Fruit fly (Drosophila melanogaster) whole organism, embryonic: ENCODE results near the gene Rcd2.

ENCODE experiments used
- Aef1 ChIP-seq: fragments of 200-800 bp; sonication (Bioruptor generic); IDR thresholded peaks from 3 replicates; pipeline ENCODE4 v1.3.6; 2022; ENCODE audit warnings: missing biosample characterization, missing genetic modification characterization
- Atf6 ChIP-seq: fragments of 200-800 bp; sonication (Bioruptor generic); IDR thresholded peaks from 2 replicates; pipeline ENCODE4 v1.3.6; 2022; ENCODE audit warnings: missing biosample characterization, missing genetic modification characterization
- BEAF-32 ChIP-seq: fragments of 200-800 bp; sonication (Bioruptor generic); optimal IDR thresholded peaks from 3 replicates; lab custom pipeline; 2017; ENCODE audit warnings: missing biosample characterization, missing genetic modification characterization, mild to moderate bottlenecking, moderate library complexity, missing genetic modification reagents
- CG10431 ChIP-seq: fragments of 200-800 bp; sonication (Bioruptor generic); optimal IDR thresholded peaks from 3 replicates; lab custom pipeline; 2018; ENCODE audit warnings: missing biosample characterization, mild to moderate bottlenecking, missing genetic modification characterization
- CG11085 ChIP-seq: fragments of 200-800 bp; sonication (Bioruptor generic); IDR thresholded peaks from 2 replicates; pipeline ENCODE4 v1.3.6; 2022; ENCODE audit warnings: missing biosample characterization, missing genetic modification characterization
- CG12155 ChIP-seq: fragments of 200-800 bp; sonication (Bioruptor generic); optimal IDR thresholded peaks from 3 replicates; lab custom pipeline; 2016; ENCODE audit warnings: missing biosample characterization, missing genetic modification characterization
- CG12391 ChIP-seq: fragments of 200-800 bp; sonication (Bioruptor generic); optimal IDR thresholded peaks from 3 replicates; lab custom pipeline; 2018; ENCODE audit warnings: missing biosample characterization, mild to moderate bottlenecking, missing genetic modification characterization, moderate library complexity
- CG13123 ChIP-seq: fragments of 200-800 bp; sonication (Bioruptor generic); optimal IDR thresholded peaks from 2 replicates; lab custom pipeline; 2016; ENCODE audit warnings: missing biosample characterization, missing genetic modification characterization
- CG14667 ChIP-seq: fragments of 200-800 bp; sonication (Bioruptor generic); IDR thresholded peaks from 2 replicates; pipeline ENCODE4 v1.3.6; 2022; ENCODE audit warnings: missing biosample characterization, missing genetic modification characterization
- CG14860 ChIP-seq: fragments of 200-800 bp; sonication (Bioruptor generic); IDR thresholded peaks from 3 replicates; pipeline ENCODE4 v1.3.6; 2022; ENCODE audit warnings: missing biosample characterization, missing genetic modification characterization; ENCODE audit not compliant: partially characterized antibody
- CG15479 ChIP-seq: fragments of 200-800 bp; sonication (Bioruptor generic); optimal IDR thresholded peaks from 3 replicates; lab custom pipeline; 2019; ENCODE audit warnings: missing biosample characterization, mild to moderate bottlenecking, missing genetic modification characterization, moderate library complexity
- CG16815 ChIP-seq: fragments of 200-800 bp; sonication (Bioruptor generic); optimal IDR thresholded peaks from 3 replicates; lab custom pipeline; 2017; ENCODE audit warnings: missing biosample characterization, mild to moderate bottlenecking, missing genetic modification characterization
- CG17802 ChIP-seq: fragments of 200-800 bp; sonication (Bioruptor generic); optimal IDR thresholded peaks from 2 replicates; lab custom pipeline; 2018; ENCODE audit warnings: missing biosample characterization, mild to moderate bottlenecking, missing genetic modification characterization, moderate library complexity
- CG18011 ChIP-seq: fragments of 200-800 bp; sonication (Bioruptor generic); optimal IDR thresholded peaks from 2 replicates; lab custom pipeline; 2017; ENCODE audit warnings: missing biosample characterization, missing genetic modification characterization, mild to moderate bottlenecking, moderate library complexity, missing genotype
- CG3847 ChIP-seq: fragments of 200-800 bp; sonication (Bioruptor generic); IDR thresholded peaks from 2 replicates; pipeline ENCODE4 v1.3.6; 2022; ENCODE audit warnings: missing biosample characterization, missing genetic modification characterization
- CG4360 ChIP-seq: fragments of 200-800 bp; sonication (Bioruptor generic); IDR thresholded peaks from 2 replicates; pipeline ENCODE4 v1.3.6; 2022; ENCODE audit warnings: missing biosample characterization, missing genetic modification characterization
- CG4854 ChIP-seq: fragments of 200-800 bp; sonication (Bioruptor generic); optimal IDR thresholded peaks from 2 replicates; lab custom pipeline; 2016; ENCODE audit warnings: missing biosample characterization, missing genetic modification characterization, inconsistent platforms
- CG5245 ChIP-seq: fragments of 200-800 bp; sonication (Bioruptor generic); optimal IDR thresholded peaks from 3 replicates; lab custom pipeline; 2016; ENCODE audit warnings: missing biosample characterization, missing genetic modification characterization
- CG6765 ChIP-seq: fragments of 200-800 bp; sonication (Bioruptor generic); optimal IDR thresholded peaks from 3 replicates; lab custom pipeline; 2017; ENCODE audit warnings: missing biosample characterization, mild to moderate bottlenecking, missing genetic modification characterization
- CG8478 ChIP-seq: fragments of >200 bp; optimal IDR thresholded peaks from 2 replicates; lab custom pipeline; 2018
- CG8765 ChIP-seq: fragments of 200-800 bp; sonication (Bioruptor generic); IDR thresholded peaks from 2 replicates; pipeline ENCODE4 v1.3.6; 2022; ENCODE audit warnings: missing biosample characterization, missing genetic modification characterization
- CHES-1-like ChIP-seq: fragments of 200-800 bp; sonication (Bioruptor generic); optimal IDR thresholded peaks from 2 replicates; lab custom pipeline; 2016; ENCODE audit warnings: missing biosample characterization, missing genetic modification characterization
- Camta ChIP-seq: fragments of 200-800 bp; sonication (Bioruptor generic); optimal IDR thresholded peaks from 2 replicates; lab custom pipeline; 2016; ENCODE audit warnings: missing biosample characterization, missing genetic modification characterization
- Chrac-16 ChIP-seq: fragments of 200-800 bp; sonication (Bioruptor generic); optimal IDR thresholded peaks from 3 replicates; lab custom pipeline; 2016; ENCODE audit warnings: missing biosample characterization, missing genetic modification characterization
- Dfd ChIP-seq, 2 experiments: fragments of >200 bp; optimal IDR thresholded peaks; 2 replicates each; lab custom pipeline; 2017; ENCODE audit warnings: missing biosample characterization in 2 of 2, missing genetic modification characterization in 2 of 2
- Doc2 ChIP-seq: fragments of 200-800 bp; sonication (Bioruptor generic); IDR thresholded peaks from 2 replicates; pipeline ENCODE4 v1.3.6; 2022; ENCODE audit warnings: missing biosample characterization, missing genetic modification characterization
- ERR ChIP-seq: fragments of 200-800 bp; sonication (Bioruptor generic); optimal IDR thresholded peaks from 2 replicates; lab custom pipeline; 2016; ENCODE audit warnings: missing biosample characterization, missing genetic modification characterization
- HmgZ ChIP-seq: fragments of 200-800 bp; sonication (Bioruptor generic); optimal IDR thresholded peaks from 2 replicates; lab custom pipeline; 2018; ENCODE audit warnings: missing biosample characterization, mild to moderate bottlenecking, missing genetic modification characterization
- Lpt ChIP-seq: fragments of >200 bp; optimal IDR thresholded peaks from 2 replicates; lab custom pipeline; 2018; ENCODE audit warnings: missing biosample characterization, missing genetic modification characterization
- Mad ChIP-seq: fragments of 200-800 bp; sonication (Bioruptor generic); optimal IDR thresholded peaks from 2 replicates; lab custom pipeline; 2016; ENCODE audit warnings: missing biosample characterization, missing genetic modification characterization
- Meics ChIP-seq: fragments of 200-800 bp; sonication (Bioruptor generic); optimal IDR thresholded peaks from 2 replicates; lab custom pipeline; 2017; ENCODE audit warnings: missing biosample characterization, mild to moderate bottlenecking, missing genetic modification characterization
- Sin3A ChIP-seq: fragments of >200 bp; optimal IDR thresholded peaks from 2 replicates; lab custom pipeline; 2018
- Sry-β ChIP-seq: fragments of 200-800 bp; sonication (Bioruptor generic); optimal IDR thresholded peaks from 2 replicates; lab custom pipeline; 2018; ENCODE audit warnings: missing biosample characterization, mild to moderate bottlenecking, missing genetic modification characterization, moderate library complexity
- Xrp1 ChIP-seq: fragments of 200-800 bp; sonication (Bioruptor generic); IDR thresholded peaks from 2 replicates; pipeline ENCODE4 v1.3.6; 2022; ENCODE audit warnings: missing biosample characterization, missing genetic modification characterization
- ac ChIP-seq: fragments of 200-800 bp; sonication (Bioruptor generic); optimal IDR thresholded peaks from 3 replicates; lab custom pipeline; 2017; ENCODE audit warnings: missing biosample characterization, mild to moderate bottlenecking, missing genetic modification characterization
- btn ChIP-seq: fragments of 200-800 bp; sonication (Bioruptor generic); optimal IDR thresholded peaks from 2 replicates; lab custom pipeline; 2016; ENCODE audit warnings: missing biosample characterization, missing genetic modification characterization
- croc ChIP-seq: fragments of 200-800 bp; sonication (Bioruptor generic); conservative IDR thresholded peaks from 3 replicates; pipeline ENCODE4 v1.3.6; 2022; ENCODE audit warnings: missing biosample characterization, missing genetic modification characterization
- cwo ChIP-seq: fragments of 200-800 bp; sonication (Bioruptor generic); optimal IDR thresholded peaks from 3 replicates; lab custom pipeline; 2017; ENCODE audit warnings: missing biosample characterization, missing genetic modification characterization, mild to moderate bottlenecking, moderate library complexity, missing genetic modification reagents
- dan ChIP-seq: fragments of 200-800 bp; sonication (Bioruptor generic); IDR thresholded peaks from 2 replicates; pipeline ENCODE4 v1.3.6; 2022; ENCODE audit warnings: missing biosample characterization, missing genetic modification characterization
- esg ChIP-seq: fragments of 200-800 bp; sonication (Bioruptor generic); conservative IDR thresholded peaks from 2 replicates; pipeline ENCODE4 v1.3.6; 2022; ENCODE audit warnings: missing biosample characterization, missing genetic modification characterization
- gcm ChIP-seq: fragments of 200-800 bp; sonication (Bioruptor generic); optimal IDR thresholded peaks from 2 replicates; lab custom pipeline; 2019; ENCODE audit warnings: missing biosample characterization, mild to moderate bottlenecking, missing genetic modification characterization, moderate library complexity
- gsb ChIP-seq: fragments of 200-800 bp; sonication (Bioruptor generic); IDR thresholded peaks from 2 replicates; pipeline ENCODE4 v1.3.6; 2022; ENCODE audit warnings: missing biosample characterization, missing genetic modification characterization
- ken ChIP-seq: fragments of 200-800 bp; sonication (Bioruptor generic); IDR thresholded peaks from 3 replicates; pipeline ENCODE4 v1.3.6; 2022; ENCODE audit warnings: missing biosample characterization, missing genetic modification characterization
- mld ChIP-seq: fragments of 200-800 bp; sonication (Bioruptor generic); IDR thresholded peaks from 3 replicates; pipeline ENCODE4 v1.3.6; 2022; ENCODE audit warnings: missing biosample characterization, missing genetic modification characterization; ENCODE audit not compliant: partially characterized antibody
- pan ChIP-seq, 4 experiments: fragments of >200 bp in 3 of 4; fragments of 200-800 bp in 1 of 4; sonication (Bioruptor generic) in 1 of 4; optimal IDR thresholded peaks in 3 of 4; IDR thresholded peaks in 1 of 4; 2 replicates each; pipeline versions ENCODE4 v1.3.6 to Lab custom; 2017 to 2022; ENCODE audit warnings: missing biosample characterization in 2 of 4, missing genetic modification characterization in 2 of 4, mixed read lengths in 1 of 4
- phol ChIP-seq: fragments of 200-800 bp; sonication (Bioruptor generic); optimal IDR thresholded peaks from 3 replicates; lab custom pipeline; 2018; ENCODE audit warnings: missing biosample characterization, mild to moderate bottlenecking, missing genetic modification characterization, moderate library complexity
- prd ChIP-seq, 3 experiments: fragments of >200 bp in 2 of 3; fragments of 200-800 bp in 1 of 3; sonication (Bioruptor generic) in 1 of 3; optimal IDR thresholded peaks in 2 of 3; IDR thresholded peaks in 1 of 3; 2 replicates in 2 of 3; 3 replicates in 1 of 3; pipeline versions ENCODE4 v1.3.6 to Lab custom; 2017 to 2022; ENCODE audit warnings: missing biosample characterization in 1 of 3, missing genetic modification characterization in 1 of 3
- stwl ChIP-seq: fragments of 200-800 bp; sonication (Bioruptor generic); optimal IDR thresholded peaks from 3 replicates; lab custom pipeline; 2018; ENCODE audit warnings: missing biosample characterization, mild to moderate bottlenecking, missing genetic modification characterization, moderate library complexity
- yki ChIP-seq: fragments of >200 bp; optimal IDR thresholded peaks from 3 replicates; lab custom pipeline; 2018
- zen2 ChIP-seq: fragments of 200-800 bp; sonication (Bioruptor generic); IDR thresholded peaks from 3 replicates; pipeline ENCODE4 v1.3.6; 2022; ENCODE audit warnings: missing biosample characterization, missing genetic modification characterization; ENCODE audit not compliant: partially characterized antibody

Rcd2 gene

DNA sequence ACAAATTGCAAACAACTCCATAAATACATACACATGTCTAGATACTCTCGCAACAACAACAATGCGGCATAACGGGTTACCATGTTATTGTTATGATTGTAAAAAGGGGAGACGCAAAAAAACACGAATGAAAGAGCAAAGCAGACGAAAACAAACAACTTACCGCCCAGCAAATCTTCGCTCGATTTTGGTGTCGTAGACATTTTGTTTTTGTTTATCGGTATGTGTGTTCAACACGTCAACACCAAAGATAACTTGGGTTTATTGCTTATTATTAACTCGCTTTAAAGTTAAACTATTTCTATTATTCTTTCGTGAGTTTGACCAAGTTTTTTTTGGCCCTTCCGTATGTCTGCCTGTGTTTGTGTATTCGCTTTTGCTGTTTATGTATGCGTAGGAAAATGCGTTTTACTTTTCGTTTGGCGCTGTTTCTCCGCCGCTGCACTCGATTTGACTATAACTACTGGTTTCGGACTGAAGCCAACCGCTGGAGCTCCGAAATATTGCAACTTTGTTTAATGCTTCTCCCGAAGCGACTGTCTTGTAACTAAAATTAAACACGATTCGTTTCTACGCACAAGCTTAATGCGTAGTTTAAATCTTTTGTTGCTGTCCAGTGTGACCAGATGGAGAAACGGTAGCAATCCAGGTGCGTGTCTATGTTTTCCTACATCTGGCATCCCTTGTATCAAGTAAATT lies 21.3 kb downstream of the Rcd2 start, which contains the start of gene BNIP3 (continued):
- TF ChIP-seq esg (GFP tag; lab: Robert Waterston, UW) (no peak), Meics (no peak), CG12391 (no peak), ac (GFP tag; lab: Kevin White, UChicago) (no peak), Mad (GFP tag; lab: Kevin White, UChicago) (no peak), btn (GFP tag; lab: Kevin White, UChicago) (no peak), HmgZ (tag; lab: Kevin White, UChicago) (peak; percentile 47), stwl (peak; percentile 55), CG14667 (no peak), CG8478 (no peak), CHES-1-like (GFP tag; lab: Kevin White, UChicago) (no peak), gsb (GFP tag; lab: Robert Waterston, UW) (no peak), Camta (GFP tag; lab: Kevin White, UChicago) (no peak), CG4854 (GFP tag; lab: Kevin White, UChicago) (no peak), ken (GFP tag; lab: Robert Waterston, UW) (no peak), CG3847 (GFP tag; lab: Robert Waterston, UW) (peak; percentile 35; the same call in 1 of the 2 replicates), Lpt (GFP tag; lab: Kevin White, UChicago) (no peak), Xrp1 (GFP tag; lab: Robert Waterston, UW) (no peak), CG12155 (GFP tag; lab: Kevin White, UChicago) (no peak), CG10431 (GFP tag; lab: Kevin White, UChicago) (no peak), Doc2 (no peak), mld (GFP tag; lab: Robert Waterston, UW) (no peak), CG5245 (GFP tag; lab: Kevin White, UChicago) (no peak), zen2 (no peak), prd (optimal IDR thresholded peaks at IDR 0.05; lab: Kevin White, UChicago) (no peak), prd (GFP tag; IDR thresholded peaks at IDR 0.05; lab: Robert Waterston, UW) (no peak), Atf6 (no peak), pan (optimal IDR thresholded peaks at IDR 0.05; lab: Kevin White, UChicago) (no peak), pan (GFP tag; optimal IDR thresholded peaks at IDR 0.05 in 1 of 2, IDR thresholded peaks at IDR 0.05 in 1 of 2) (no peak), phol (tag; lab: Kevin White, UChicago) (peak; percentile 22), CG14860 (GFP tag; lab: Robert Waterston, UW) (no peak), CG6765 (GFP tag; lab: Kevin White, UChicago) (no peak), Aef1 (GFP tag; lab: Robert Waterston, UW) (peak; percentile 23; the same call in 1 of the 3 replicates), CG17802 (no peak), Chrac-16 (GFP tag; lab: Kevin White, UChicago) (no peak), CG4360 (GFP tag; lab: Robert Waterston, UW) (peak; percentile 72), croc (GFP tag; lab: Robert Waterston, UW) (no peak), CG8765 (GFP tag; lab: Robert Waterston, UW) (no peak), dan (GFP tag; lab: Robert Waterston, UW) (no peak), Dfd (GFP tag; optimal IDR thresholded peaks at IDR 0.05; lab: Kevin White, UChicago) (no peak), CG18011 (GFP tag; lab: Kevin White, UChicago) (no peak), BEAF-32 (GFP tag; lab: Kevin White, UChicago) (peak; percentile 40), Sry-β (GFP tag; lab: Kevin White, UChicago) (peak; percentile 42), Sin3A (lab: Kevin White, UChicago) (no peak), CG13123 (GFP tag; lab: Kevin White, UChicago) (no peak), CG16815 (GFP tag; lab: Kevin White, UChicago) (no peak), yki (no peak), CG11085 (no peak), ERR (GFP tag; lab: Kevin White, UChicago) (no peak), cwo (GFP tag; lab: Kevin White, UChicago) (no peak), gcm (GFP tag; lab: Kevin White, UChicago) (no peak), CG15479 (GFP tag; lab: Kevin White, UChicago) (no peak)
